Fruit fly (Drosophila melanogaster): ENCODE data around the gene CG1571.

Gene CG1571

dm6 chrX:8100026-8100825, 24.5 kb downstream of the CG1571 start (continued):
- peak; percentile 89 for TF ChIP-seq sob (GFP tag; IDR thresholded peaks at IDR 0.05)
- TF ChIP-seq lilli (GFP tag; optimal IDR thresholded peaks at IDR 0.05) = peak; percentile 79
- peak; percentile 68 for TF ChIP-seq CG17612 (GFP tag; IDR thresholded peaks at IDR 0.05)
- peak; percentile 45 for TF ChIP-seq D19B (GFP tag; optimal IDR thresholded peaks at IDR 0.05)
- TF ChIP-seq Usf (GFP tag; optimal IDR thresholded peaks at IDR 0.05) = peak; percentile 27
- peak; percentile 80 for TF ChIP-seq CG11504 (tag; optimal IDR thresholded peaks at IDR 0.05)
- TF ChIP-seq CG11085 (GFP tag; IDR thresholded peaks at IDR 0.05) = peak; percentile 34; the same call in 1 of the 2 replicates
- TF ChIP-seq Side (GFP tag; optimal IDR thresholded peaks at IDR 0.05) = peak; percentile 57
- no peak for TF ChIP-seq HmgD (GFP tag; optimal IDR thresholded peaks at IDR 0.05)
- TF ChIP-seq zfh1 (GFP tag; IDR thresholded peaks at IDR 0.05) = peak; percentile 85
- no peak for TF ChIP-seq Fer2 (tag; optimal IDR thresholded peaks at IDR 0.05)
- TF ChIP-seq CG4360 (GFP tag; IDR thresholded peaks at IDR 0.05) = no peak
- TF ChIP-seq sc (optimal IDR thresholded peaks at IDR 0.05) = no peak
- peak; percentile 69 for TF ChIP-seq sc (GFP tag; optimal IDR thresholded peaks at IDR 0.05)
- TF ChIP-seq croc (GFP tag; conservative IDR thresholded peaks at IDR 0.05) = peak; percentile 66; the same call in 2 of the 3 replicates
- peak; percentile 40; the same call in 1 of the 2 replicates for TF ChIP-seq CkIIα-i1 (GFP tag; IDR thresholded peaks at IDR 0.05)
- TF ChIP-seq CG8388 (GFP tag; optimal IDR thresholded peaks at IDR 0.05) = peak; percentile 81
- TF ChIP-seq CG4617 (GFP tag; optimal IDR thresholded peaks at IDR 0.05; ENCODE audit: borderline replicate concordance) = peak; percentile 26
- TF ChIP-seq nerfin-1 (tag; optimal IDR thresholded peaks at IDR 0.05) = peak; percentile 66
- peak; percentile 81 for TF ChIP-seq CG11247 (GFP tag; IDR thresholded peaks at IDR 0.05)
- TF ChIP-seq chif (GFP tag; optimal IDR thresholded peaks at IDR 0.05) = peak in 1 of 2 experiments; percentile 54
- no peak for TF ChIP-seq hkb (optimal IDR thresholded peaks at IDR 0.05)
- peak; percentile 94 for TF ChIP-seq hkb (GFP tag; IDR thresholded peaks at IDR 0.05)
- TF ChIP-seq Gsc (GFP tag; IDR thresholded peaks at IDR 0.05) = 0 out of 2 replicates have a peak, but pooled peaks have one; percentile 8
- TF ChIP-seq odd (GFP tag; optimal IDR thresholded peaks at IDR 0.05) = peak; percentile 66
- TF ChIP-seq her (GFP tag; optimal IDR thresholded peaks at IDR 0.05) = peak; percentile 26
- TF ChIP-seq Doc3 (GFP tag; IDR thresholded peaks at IDR 0.05; ENCODE audit: partially characterized antibody) = no peak
- no peak for TF ChIP-seq Dfd (GFP tag; optimal IDR thresholded peaks at IDR 0.05)
- peak; percentile 77 for TF ChIP-seq CG15601 (tag; optimal IDR thresholded peaks at IDR 0.05)
- TF ChIP-seq h (optimal IDR thresholded peaks at IDR 0.05) = no peak
- TF ChIP-seq CG2712 (tag; optimal IDR thresholded peaks at IDR 0.05) = peak; percentile 87
- peak; percentile 85 for TF ChIP-seq sisA (GFP tag; IDR thresholded peaks at IDR 0.05)
- TF ChIP-seq tin (GFP tag; optimal IDR thresholded peaks at IDR 0.05) = peak; percentile 77
- peak; percentile 81 for TF ChIP-seq CG3847 (GFP tag; IDR thresholded peaks at IDR 0.05)
- peak; percentile 97 for TF ChIP-seq CG15514 (GFP tag; optimal IDR thresholded peaks at IDR 0.05)
- peak; percentile 2 for TF ChIP-seq ash1 (GFP tag; optimal IDR thresholded peaks at IDR 0.05)
- peak; percentile 48 for TF ChIP-seq exex (tag; optimal IDR thresholded peaks at IDR 0.05)
- peak; percentile 52 for TF ChIP-seq CG11723 (GFP tag; optimal IDR thresholded peaks at IDR 0.05)
- peak; percentile 92 for TF ChIP-seq row (GFP tag; IDR thresholded peaks at IDR 0.05)
- peak; percentile 28 for TF ChIP-seq pho (GFP tag; optimal IDR thresholded peaks at IDR 0.05)
- TF ChIP-seq YL-1 (GFP tag; optimal IDR thresholded peaks at IDR 0.05) = peak; percentile 36
- TF ChIP-seq CG6683 (GFP tag; optimal IDR thresholded peaks at IDR 0.05) = peak; percentile 74
- peak; percentile 63; the same call in 1 of the 2 replicates for TF ChIP-seq toy (GFP tag; IDR thresholded peaks at IDR 0.05)
- TF ChIP-seq TFAM (GFP tag; optimal IDR thresholded peaks at IDR 0.05) = no peak
- peak; percentile 90 for TF ChIP-seq CG7839 (tag; optimal IDR thresholded peaks at IDR 0.05)
- TF ChIP-seq nom (GFP tag; optimal IDR thresholded peaks at IDR 0.05) = peak; percentile 20
- no peak for TF ChIP-seq gfzf (GFP tag; optimal IDR thresholded peaks at IDR 0.05)
- TF ChIP-seq sens-2 (GFP tag; IDR thresholded peaks at IDR 0.05) = peak; percentile 64
- peak; percentile 57 for TF ChIP-seq CG9817 (tag; optimal IDR thresholded peaks at IDR 0.05)
- TF ChIP-seq org-1 (GFP tag; optimal IDR thresholded peaks at IDR 0.05) = peak; percentile 70
